Fruit fly (Drosophila melanogaster) whole organism, pupa: ENCODE results near the gene BCAS2.

Experiments used
- CG10348 ChIP-seq: fragments of 200-800 bp; sonication (Bioruptor generic); IDR thresholded peaks from 2 replicates; pipeline ENCODE4 v1.3.6; 2022; ENCODE audit warnings: missing biosample characterization, missing genetic modification characterization
- CG12605 ChIP-seq: fragments of 200-800 bp; sonication (Bioruptor generic); IDR thresholded peaks from 2 replicates; pipeline ENCODE4 v1.3.6; 2022; ENCODE audit warnings: missing biosample characterization, missing genetic modification characterization
- CG13204 ChIP-seq: fragments of 200-800 bp; sonication (Bioruptor generic); optimal IDR thresholded peaks from 2 replicates; lab custom pipeline; 2018; ENCODE audit warnings: missing biosample characterization, mild to moderate bottlenecking, missing genetic modification characterization, moderate library complexity
- CG15710 ChIP-seq: fragments of 200-800 bp; sonication (Bioruptor generic); optimal IDR thresholded peaks from 2 replicates; lab custom pipeline; 2018; ENCODE audit warnings: missing biosample characterization, mild to moderate bottlenecking, missing genetic modification characterization, moderate library complexity
- CG34367 ChIP-seq: fragments of 200-800 bp; sonication (Bioruptor generic); optimal IDR thresholded peaks from 2 replicates; lab custom pipeline; 2018; ENCODE audit warnings: missing biosample characterization, mild to moderate bottlenecking, missing genetic modification characterization
- CG4496 ChIP-seq: fragments of 200-800 bp; sonication (Bioruptor generic); IDR thresholded peaks from 3 replicates; pipeline ENCODE4 v1.3.6; 2022; ENCODE audit warnings: missing biosample characterization, missing genetic modification characterization
- CG8159 ChIP-seq: fragments of 200-800 bp; sonication (Bioruptor generic); optimal IDR thresholded peaks from 3 replicates; lab custom pipeline; 2018; ENCODE audit warnings: missing biosample characterization, mild to moderate bottlenecking, missing genetic modification characterization, moderate library complexity
- CG8301 ChIP-seq: fragments of 200-800 bp; sonication (Bioruptor generic); optimal IDR thresholded peaks from 2 replicates; lab custom pipeline; 2018; ENCODE audit warnings: missing biosample characterization, mild to moderate bottlenecking, missing genetic modification characterization
- EcR ChIP-seq: fragments of 200-800 bp; sonication (Bioruptor generic); optimal IDR thresholded peaks from 3 replicates; lab custom pipeline; 2019; ENCODE audit warnings: missing biosample characterization, missing genetic modification characterization, mild to moderate bottlenecking, moderate library complexity, missing genetic modification reagents
- Ets98B ChIP-seq: fragments of 200-800 bp; sonication (Bioruptor generic); IDR thresholded peaks from 2 replicates; pipeline ENCODE4 v1.3.6; 2022; ENCODE audit warnings: missing biosample characterization, missing genetic modification characterization
- Pif1B ChIP-seq: fragments of 200-800 bp; sonication (Bioruptor generic); optimal IDR thresholded peaks from 3 replicates; lab custom pipeline; 2016; ENCODE audit warnings: missing biosample characterization, missing genetic modification characterization
- Snoo ChIP-seq: fragments of 200-800 bp; sonication (Bioruptor generic); optimal IDR thresholded peaks from 3 replicates; lab custom pipeline; 2017; ENCODE audit warnings: missing biosample characterization, mild to moderate bottlenecking, missing genetic modification characterization, inconsistent platforms
- gl ChIP-seq: fragments of 200-800 bp; sonication (Bioruptor generic); optimal IDR thresholded peaks from 2 replicates; lab custom pipeline; 2018; ENCODE audit warnings: missing biosample characterization, mild to moderate bottlenecking, missing genetic modification characterization

dm6 chr3R:27919385-27919789 lies 2.8 kb downstream of the BCAS2 start, which contains the start of gene Boh1:
- TF ChIP-seq CG4496 = no peak
- peak; percentile 39 for TF ChIP-seq Snoo (tag; lab: Kevin White, UChicago)
- TF ChIP-seq CG15710 (tag; lab: Kevin White, UChicago) = no peak
- no peak for TF ChIP-seq CG34367 (tag; lab: Kevin White, UChicago)
- TF ChIP-seq Ets98B (GFP tag; lab: Robert Waterston, UW) = no peak
- TF ChIP-seq CG8301 (tag; lab: Kevin White, UChicago) = no peak
- TF ChIP-seq CG13204 (GFP tag; lab: Kevin White, UChicago) = no peak
- TF ChIP-seq CG12605 (GFP tag; lab: Robert Waterston, UW) = no peak
- no peak for TF ChIP-seq Pif1B (GFP tag; lab: Kevin White, UChicago)
- no peak for TF ChIP-seq EcR (GFP tag; lab: Kevin White, UChicago)
- TF ChIP-seq CG10348 = no peak
- TF ChIP-seq CG8159 (tag; lab: Kevin White, UChicago) = peak; percentile 46
- TF ChIP-seq gl (tag; lab: Kevin White, UChicago) = no peak
